Worm (Caenorhabditis elegans) whole organism, young adult: ENCODE measurements around the gene C44B7.7.
A peak's percentile ranks its signal among the peaks of the same experiment; 100 is the strongest.

Experiments
- C17E4.6 ChIP-seq: fragments of 200-800 bp; sonication (Bioruptor generic); IDR thresholded peaks from 2 replicates; pipeline ENCODE4 v1.3.6; 2022; ENCODE audit warnings: missing genetic modification reagents, missing genetic modification characterization, missing compliant biosample characterization
- D2030.7 ChIP-seq: fragments of 200-800 bp; sonication (Bioruptor generic); IDR thresholded peaks from 2 replicates; pipeline ENCODE4 v1.3.6; 2022; ENCODE audit warnings: missing genetic modification reagents, missing genetic modification characterization, missing compliant biosample characterization
- F33H1.4 ChIP-seq: fragments of 200-800 bp; sonication (Bioruptor generic); IDR thresholded peaks from 2 replicates; pipeline ENCODE4 v1.3.6; 2022; ENCODE audit warnings: missing genetic modification reagents, missing genetic modification characterization, missing compliant biosample characterization
- F52B5.7 ChIP-seq: sonication (generic microtip); optimal IDR thresholded peaks from 2 replicates; lab custom pipeline; 2016; ENCODE audit warnings: mild to moderate bottlenecking, missing genetic modification characterization, missing compliant biosample characterization
- F55B11.4 ChIP-seq: sonication (generic microtip); optimal IDR thresholded peaks from 2 replicates; lab custom pipeline; 2016; ENCODE audit warnings: missing compliant biosample characterization, missing genetic modification characterization, borderline replicate concordance; ENCODE audit not compliant: insufficient read depth
- T26A5.8 ChIP-seq: sonication (generic microtip); optimal IDR thresholded peaks from 2 replicates; lab custom pipeline; 2016; ENCODE audit warnings: missing genetic modification characterization, missing compliant biosample characterization
- athp-1 ChIP-seq: sonication (generic microtip); optimal IDR thresholded peaks from 2 replicates; lab custom pipeline; 2017; ENCODE audit warnings: mild to moderate bottlenecking, missing genetic modification characterization, missing compliant biosample characterization
- attf-6 ChIP-seq: fragments of 200-800 bp; sonication (Bioruptor generic); IDR thresholded peaks from 2 replicates; pipeline ENCODE4 v1.3.6; 2022; ENCODE audit warnings: missing genetic modification reagents, missing genetic modification characterization, missing compliant biosample characterization
- cebp-1 ChIP-seq, 2 experiments: fragments of 200-800 bp in 1 of 2; sonication (Bioruptor generic) in 1 of 2; sonication (generic microtip) in 1 of 2; IDR thresholded peaks in 1 of 2; optimal IDR thresholded peaks in 1 of 2; 2 replicates each; pipeline versions ENCODE4 v1.3.6 to Lab custom; 2017 to 2022; ENCODE audit warnings: missing compliant biosample characterization in 2 of 2, missing genetic modification characterization in 2 of 2, mild to moderate bottlenecking in 1 of 2, missing genetic modification reagents in 1 of 2, moderate library complexity in 1 of 2
- cebp-2 ChIP-seq: fragments of 200-800 bp; sonication (Bioruptor generic); IDR thresholded peaks from 2 replicates; pipeline ENCODE4 v1.3.6; 2022; ENCODE audit warnings: missing genetic modification characterization, missing compliant biosample characterization
- ceh-40 ChIP-seq: fragments of 200-800 bp; sonication (Bioruptor generic); IDR thresholded peaks from 2 replicates; pipeline ENCODE4 v1.3.6; 2022; ENCODE audit warnings: missing genetic modification characterization, missing compliant biosample characterization
- dox-1 ChIP-seq: fragments of 200-800 bp; sonication (Bioruptor generic); IDR thresholded peaks from 2 replicates; pipeline ENCODE4 v1.3.6; 2022; ENCODE audit warnings: missing genetic modification reagents, missing genetic modification characterization, missing compliant biosample characterization
- fkh-3 ChIP-seq: sonication (generic microtip); optimal IDR thresholded peaks from 2 replicates; lab custom pipeline; 2016; ENCODE audit warnings: mild to moderate bottlenecking, missing genetic modification characterization, missing compliant biosample characterization
- hlh-12 ChIP-seq: sonication (generic microtip); optimal IDR thresholded peaks from 2 replicates; lab custom pipeline; 2016; ENCODE audit warnings: missing genetic modification characterization, missing compliant biosample characterization
- lir-1 ChIP-seq: fragments of 200-800 bp; sonication (Bioruptor generic); conservative IDR thresholded peaks from 2 replicates; pipeline ENCODE4 v1.3.6; 2022; ENCODE audit warnings: missing genetic modification reagents, missing genetic modification characterization, missing compliant biosample characterization
- madf-3 ChIP-seq: fragments of 200-800 bp; sonication (Bioruptor generic); IDR thresholded peaks from 2 replicates; pipeline ENCODE4 v1.3.6; 2022; ENCODE audit warnings: missing genetic modification reagents, missing genetic modification characterization, missing compliant biosample characterization
- nfya-1 ChIP-seq: sonication (generic microtip); optimal IDR thresholded peaks from 2 replicates; lab custom pipeline; 2017; ENCODE audit warnings: antibody characterized with exemption, missing compliant biosample characterization, missing genetic modification characterization, borderline replicate concordance; ENCODE audit not compliant: insufficient read depth
- nhr-120 ChIP-seq: fragments of 200-800 bp; sonication (Bioruptor generic); IDR thresholded peaks from 2 replicates; pipeline ENCODE4 v1.3.6; 2022; ENCODE audit warnings: missing genetic modification characterization, missing compliant biosample characterization
- sptf-2 ChIP-seq: fragments of 200-800 bp; sonication (Bioruptor generic); optimal IDR thresholded peaks from 2 replicates; lab custom pipeline; 2018; ENCODE audit warnings: mild to moderate bottlenecking, missing genetic modification characterization, missing compliant biosample characterization
- zfh-2 ChIP-seq: fragments of 200-800 bp; sonication (Bioruptor generic); conservative IDR thresholded peaks from 2 replicates; pipeline ENCODE4 v1.3.6; 2022; ENCODE audit warnings: missing genetic modification reagents, missing genetic modification characterization, missing compliant biosample characterization
- zim-3 ChIP-seq: sonication (generic microtip); optimal IDR thresholded peaks from 2 replicates; lab custom pipeline; 2017; ENCODE audit warnings: mild to moderate bottlenecking, missing genetic modification characterization, moderate library complexity, missing compliant biosample characterization

The C44B7.7 gene

ce11 chrII:6831531-6832201, 48.3 kb downstream of the C44B7.7 start:
- TF ChIP-seq zfh-2 (GFP tag; lab: Robert Waterston, UW) (no peak), lir-1 (GFP tag; lab: Robert Waterston, UW) (no peak), attf-6 (GFP tag; lab: Robert Waterston, UW) (no peak), cebp-1 (GFP tag; IDR thresholded peaks at IDR 0.05; lab: Robert Waterston, UW) (no peak), cebp-1 (tag; optimal IDR thresholded peaks at IDR 0.05; lab: Kevin White, UChicago) (no peak), C17E4.6 (GFP tag; lab: Robert Waterston, UW) (no peak), zim-3 (tag; lab: Kevin White, UChicago) (no peak), fkh-3 (no peak), hlh-12 (tag; lab: Kevin White, UChicago) (no peak), T26A5.8 (tag; lab: Kevin White, UChicago) (no peak), athp-1 (tag; lab: Kevin White, UChicago) (no peak), F52B5.7 (tag; lab: Kevin White, UChicago) (no peak), cebp-2 (GFP tag; lab: Robert Waterston, UW) (no peak), madf-3 (GFP tag; lab: Robert Waterston, UW) (no peak), F33H1.4 (no peak), ceh-40 (GFP tag; lab: Robert Waterston, UW) (no peak), nhr-120 (no peak), D2030.7 (GFP tag; lab: Robert Waterston, UW) (no peak), F55B11.4 (tag; lab: Kevin White, UChicago) (no peak)

- 0 out of 2 replicates have a peak, but pooled peaks have one; percentile 10 for TF ChIP-seq madf-3 (GFP tag; lab: Robert Waterston, UW)
- no peak for TF ChIP-seq nfya-1
Observed at ce11 chrII:6830923-6831322, 49.0 kb downstream of the C44B7.7 start.

ce11 chrII:6830012-6830411, 50.0 kb downstream of the C44B7.7 start:
- TF ChIP-seq dox-1 (0 out of 2 replicates have a peak, but pooled peaks have one; percentile 18), sptf-2 (GFP tag; lab: Kevin White, UChicago) (no peak)
